Worm (Caenorhabditis elegans) whole organism, L3 larva: ENCODE data around the gene C14E2.5.

Source experiments
- ZK546.5 ChIP-seq: sonication (generic microtip); optimal IDR thresholded peaks from 2 replicates; lab custom pipeline; 2017; ENCODE audit warnings: missing biosample characterization, missing genetic modification characterization
- aly-2 ChIP-seq: fragments of 150-350 bp; optimal IDR thresholded peaks from 2 replicates; lab custom pipeline; 2014; ENCODE audit warnings: missing biosample characterization, missing genetic modification characterization
- ceh-16 ChIP-seq: sonication (generic microtip); optimal IDR thresholded peaks from 2 replicates; lab custom pipeline; 2017; ENCODE audit warnings: missing biosample characterization, missing genetic modification characterization
- ceh-28 ChIP-seq: fragments of 150-350 bp; optimal IDR thresholded peaks from 2 replicates; lab custom pipeline; 2014; ENCODE audit warnings: missing biosample characterization, missing genetic modification reagents, missing genetic modification characterization
- ceh-82 ChIP-seq: fragments of 150-350 bp; optimal IDR thresholded peaks from 2 replicates; lab custom pipeline; 2014; ENCODE audit warnings: missing biosample characterization, missing genetic modification characterization
- ceh-9 ChIP-seq: sonication (generic microtip); optimal IDR thresholded peaks from 2 replicates; lab custom pipeline; 2018; ENCODE audit warnings: missing biosample characterization, missing genetic modification characterization
- daf-12 ChIP-seq: fragments of 150-350 bp; optimal IDR thresholded peaks from 2 replicates; lab custom pipeline; 2014; ENCODE audit warnings: missing biosample characterization, missing genetic modification reagents, missing genetic modification characterization
- egl-5 ChIP-seq: fragments of 150-350 bp; optimal IDR thresholded peaks from 2 replicates; lab custom pipeline; 2017; ENCODE audit warnings: missing biosample characterization, missing genetic modification reagents, missing genetic modification characterization, inconsistent platforms
- elt-1 ChIP-seq: fragments of 150-350 bp; optimal IDR thresholded peaks from 2 replicates; lab custom pipeline; 2014; ENCODE audit warnings: missing biosample characterization, missing genetic modification characterization
- elt-3 ChIP-seq, 3 experiments: fragments of 150-350 bp in 1 of 3; sonication (generic microtip) in 2 of 3; optimal IDR thresholded peaks; 2 replicates in 2 of 3; 4 replicates in 1 of 3; lab custom pipeline; 2014 to 2017; ENCODE audit warnings: missing biosample characterization in 3 of 3, missing genetic modification characterization in 3 of 3
- eor-1 ChIP-seq, 2 experiments: fragments of 150-350 bp; optimal IDR thresholded peaks; 2 replicates each; lab custom pipeline; 2014 to 2018; ENCODE audit warnings: missing biosample characterization in 2 of 2, missing genetic modification characterization in 2 of 2
- fkh-10 ChIP-seq: sonication (generic microtip); optimal IDR thresholded peaks from 2 replicates; lab custom pipeline; 2017; ENCODE audit warnings: missing biosample characterization, missing genetic modification reagents, missing genetic modification characterization
- fkh-2 ChIP-seq: fragments of 150-350 bp; optimal IDR thresholded peaks from 2 replicates; lab custom pipeline; 2014; ENCODE audit warnings: missing biosample characterization, missing genetic modification reagents, missing genetic modification characterization
- fos-1 ChIP-seq: fragments of 150-350 bp; optimal IDR thresholded peaks from 2 replicates; lab custom pipeline; 2014; ENCODE audit warnings: missing biosample characterization, missing genetic modification characterization
- hmg-11 ChIP-seq: sonication (generic microtip); optimal IDR thresholded peaks from 2 replicates; lab custom pipeline; 2016; ENCODE audit warnings: missing genetic modification characterization, missing compliant biosample characterization
- lin-15B ChIP-seq: fragments of 150-350 bp; optimal IDR thresholded peaks from 2 replicates; lab custom pipeline; 2014; ENCODE audit warnings: missing biosample characterization, missing genetic modification characterization
- lin-39 ChIP-seq: fragments of 150-350 bp; optimal IDR thresholded peaks from 2 replicates; lab custom pipeline; 2018; ENCODE audit warnings: missing biosample characterization, missing genetic modification reagents, missing genetic modification characterization
- lsy-12 ChIP-seq: sonication (generic microtip); optimal IDR thresholded peaks from 2 replicates; lab custom pipeline; 2016; ENCODE audit warnings: mild to moderate bottlenecking, missing genetic modification characterization, missing compliant biosample characterization
- mdl-1 ChIP-seq: fragments of 150-350 bp; optimal IDR thresholded peaks from 2 replicates; lab custom pipeline; 2014; ENCODE audit warnings: missing biosample characterization, missing genetic modification characterization
- mml-1 ChIP-seq: fragments of 150-350 bp; sonication (generic microtip); optimal IDR thresholded peaks from 3 replicates; lab custom pipeline; 2014; ENCODE audit warnings: missing biosample characterization, missing genetic modification characterization
- nfya-1 ChIP-seq: sonication (generic microtip); optimal IDR thresholded peaks from 2 replicates; lab custom pipeline; 2017; ENCODE audit warnings: missing genetic modification characterization, mild to moderate bottlenecking, missing compliant biosample characterization, antibody characterized with exemption, moderate library complexity; ENCODE audit not compliant: insufficient read depth
- nhr-11 ChIP-seq: fragments of 150-350 bp; optimal IDR thresholded peaks from 2 replicates; lab custom pipeline; 2014; ENCODE audit warnings: missing biosample characterization, missing genetic modification characterization
- nhr-12 ChIP-seq: fragments of 150-350 bp; optimal IDR thresholded peaks from 2 replicates; lab custom pipeline; 2014; ENCODE audit warnings: missing biosample characterization, missing genetic modification characterization
- nhr-23 ChIP-seq: fragments of 150-350 bp; optimal IDR thresholded peaks from 2 replicates; lab custom pipeline; 2014; ENCODE audit warnings: missing biosample characterization, missing genetic modification reagents, missing genetic modification characterization
- nhr-237 ChIP-seq: fragments of 150-350 bp; optimal IDR thresholded peaks from 2 replicates; lab custom pipeline; 2014; ENCODE audit warnings: missing biosample characterization, missing genetic modification characterization
- nhr-25 ChIP-seq: sonication (generic microtip); optimal IDR thresholded peaks from 2 replicates; lab custom pipeline; 2017; ENCODE audit warnings: missing biosample characterization, missing genetic modification characterization
- nhr-28 ChIP-seq: fragments of 150-350 bp; optimal IDR thresholded peaks from 2 replicates; lab custom pipeline; 2014; ENCODE audit warnings: missing biosample characterization, missing genetic modification characterization
- nhr-43 ChIP-seq: sonication (generic microtip); optimal IDR thresholded peaks from 2 replicates; lab custom pipeline; 2016; ENCODE audit warnings: mild to moderate bottlenecking, missing genetic modification characterization, missing compliant biosample characterization; ENCODE audit not compliant: poor library complexity, severe bottlenecking
- nhr-67 ChIP-seq: fragments of 150-350 bp; optimal IDR thresholded peaks from 2 replicates; lab custom pipeline; 2014; ENCODE audit warnings: missing biosample characterization, missing genetic modification characterization
- nhr-77 ChIP-seq: fragments of 150-350 bp; optimal IDR thresholded peaks from 2 replicates; lab custom pipeline; 2014; ENCODE audit warnings: missing biosample characterization, missing genetic modification characterization
- pha-4 ChIP-seq: fragments of 150-350 bp; optimal IDR thresholded peaks from 2 replicates; lab custom pipeline; 2014; ENCODE audit warnings: missing biosample characterization, missing genetic modification reagents, missing genetic modification characterization
- pqm-1 ChIP-seq: fragments of 150-350 bp; optimal IDR thresholded peaks from 2 replicates; lab custom pipeline; 2017; ENCODE audit warnings: missing biosample characterization, missing genetic modification characterization, inconsistent platforms
- sea-2 ChIP-seq: fragments of 150-350 bp; sonication (generic microtip); optimal IDR thresholded peaks from 4 replicates; lab custom pipeline; 2014; ENCODE audit warnings: missing biosample characterization, missing genetic modification reagents, missing genetic modification characterization
- skn-1 ChIP-seq: fragments of 150-350 bp; optimal IDR thresholded peaks from 2 replicates; lab custom pipeline; 2014; ENCODE audit warnings: missing biosample characterization, missing genetic modification characterization
- snpc-4 ChIP-seq: fragments of 150-350 bp; optimal IDR thresholded peaks from 2 replicates; lab custom pipeline; 2014; ENCODE audit warnings: missing biosample characterization, missing genetic modification characterization
- tbx-2 ChIP-seq: sonication (generic microtip); optimal IDR thresholded peaks from 2 replicates; lab custom pipeline; 2016; ENCODE audit warnings: mild to moderate bottlenecking, missing genetic modification characterization, missing compliant biosample characterization
- unc-39 ChIP-seq: sonication (generic microtip); optimal IDR thresholded peaks from 4 replicates; lab custom pipeline; 2017; ENCODE audit warnings: missing biosample characterization, missing genetic modification characterization
- unc-62 ChIP-seq: fragments of 150-350 bp; sonication (generic microtip); optimal IDR thresholded peaks from 4 replicates; lab custom pipeline; 2014; ENCODE audit warnings: missing biosample characterization, missing genetic modification reagents, missing genetic modification characterization
- zag-1 ChIP-seq: fragments of 150-350 bp; optimal IDR thresholded peaks from 2 replicates; lab custom pipeline; 2014; ENCODE audit warnings: missing biosample characterization, missing genetic modification characterization
- ztf-11 ChIP-seq: fragments of 150-350 bp; optimal IDR thresholded peaks from 2 replicates; lab custom pipeline; 2014; ENCODE audit warnings: missing biosample characterization, missing genetic modification characterization
- ztf-4 ChIP-seq: fragments of 150-350 bp; optimal IDR thresholded peaks from 2 replicates; lab custom pipeline; 2014; ENCODE audit warnings: missing biosample characterization, missing genetic modification characterization

C14E2.5 gene

DNA sequence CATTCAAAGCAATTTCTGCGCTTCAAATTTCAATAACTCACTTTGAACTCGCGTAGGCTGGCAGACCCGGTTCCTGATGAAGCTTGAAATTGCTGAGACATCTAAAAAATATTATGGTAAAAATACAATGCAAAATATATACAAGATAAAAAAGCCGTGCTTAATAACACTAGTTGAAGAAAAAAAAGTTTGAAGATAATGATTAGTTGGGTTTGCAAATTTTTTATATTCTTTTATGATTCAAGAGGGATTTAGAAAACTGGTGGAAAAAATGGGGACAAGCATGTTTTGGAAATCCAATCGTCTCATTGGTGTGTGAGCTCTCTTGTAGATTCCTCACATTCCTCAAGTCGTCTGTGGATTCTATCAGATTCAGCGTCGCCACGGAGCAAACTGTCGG lies 27.5 kb upstream of the C14E2.5 start, which contains the start of gene ceh-21:
ceh-21 (minus strand) TSS at position 101 of the 400 bp plus-strand sequence.
- TF ChIP-seq elt-3 (tag; optimal IDR thresholded peaks at IDR 0.05; lab: Kevin White, UChicago) = no peak
- no peak for TF ChIP-seq zag-1 (tag; lab: Kevin White, UChicago)

DNA sequence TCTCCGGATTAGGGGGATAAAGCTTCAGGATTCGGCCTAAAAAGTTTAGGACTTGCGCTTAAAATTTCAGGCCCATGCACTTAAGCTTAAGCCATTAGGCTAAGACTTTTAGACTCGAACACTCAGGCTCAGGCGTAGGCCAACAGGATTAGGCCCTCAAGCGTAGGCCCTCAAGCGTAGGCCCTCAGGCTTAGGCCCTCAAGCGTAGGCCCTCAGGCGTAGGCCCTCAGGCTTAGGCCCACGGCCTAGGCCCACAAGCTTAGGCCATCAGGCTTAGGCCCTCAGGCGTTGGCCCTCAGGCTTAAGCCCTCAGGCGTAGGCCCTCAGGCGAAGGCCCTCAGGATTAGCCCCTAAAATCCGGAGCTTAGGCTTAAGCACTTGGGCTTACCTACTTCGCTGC lies 25.4 kb upstream of the C14E2.5 start:
- TF ChIP-seq aly-2 (tag; lab: Kevin White, UChicago) (no peak), nhr-12 (no peak), nhr-43 (tag; lab: Kevin White, UChicago) (no peak), lin-39 (no peak), fkh-10 (no peak), ceh-9 (tag; lab: Kevin White, UChicago) (no peak), elt-1 (no peak), nhr-11 (tag; lab: Kevin White, UChicago) (no peak), ceh-82 (no peak), nhr-28 (tag; lab: Kevin White, UChicago) (no peak), ceh-28 (no peak), egl-5 (tag; lab: Kevin White, UChicago) (no peak), ztf-4 (tag; lab: Kevin White, UChicago) (no peak), zag-1 (tag; lab: Kevin White, UChicago) (no peak), nhr-67 (tag; lab: Kevin White, UChicago) (no peak), unc-62 (GFP tag; lab: Kevin White, UChicago) (no peak), unc-39 (tag; lab: Kevin White, UChicago) (no peak), ZK546.5 (tag; lab: Kevin White, UChicago) (no peak), pha-4 (no peak)

DNA sequence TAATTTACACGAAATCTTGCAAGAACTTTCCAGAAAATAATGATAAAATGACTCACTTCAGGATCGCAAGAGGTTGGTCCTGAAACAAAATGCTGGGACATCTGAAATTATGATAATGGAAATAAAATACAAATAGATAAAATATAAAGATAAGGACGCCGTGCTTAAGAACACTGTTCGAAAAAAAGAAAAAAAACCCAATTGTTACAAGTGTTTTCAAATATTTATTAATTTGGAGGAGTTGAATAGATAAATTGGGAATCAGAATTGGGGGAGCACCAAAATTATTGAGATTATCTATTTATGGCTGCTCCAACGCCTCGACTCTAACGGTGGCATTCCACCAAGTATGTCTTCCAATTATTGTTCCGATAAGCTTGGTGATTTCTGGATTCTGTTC lies 23.4 kb upstream of the C14E2.5 start, which contains the start of gene ceh-41:
ceh-41 (minus strand) TSS at position 101 of the 400 bp plus-strand sequence.
- TF ChIP-seq elt-1 = no peak
- TF ChIP-seq skn-1 (tag; lab: Kevin White, UChicago) = no peak
- TF ChIP-seq ceh-28 = no peak
- TF ChIP-seq ceh-16 (tag; lab: Kevin White, UChicago) = no peak
- TF ChIP-seq daf-12 (tag; lab: Kevin White, UChicago) = no peak
- no peak for TF ChIP-seq aly-2 (tag; lab: Kevin White, UChicago)
- no peak for TF ChIP-seq hmg-11 (tag; lab: Kevin White, UChicago)

DNA sequence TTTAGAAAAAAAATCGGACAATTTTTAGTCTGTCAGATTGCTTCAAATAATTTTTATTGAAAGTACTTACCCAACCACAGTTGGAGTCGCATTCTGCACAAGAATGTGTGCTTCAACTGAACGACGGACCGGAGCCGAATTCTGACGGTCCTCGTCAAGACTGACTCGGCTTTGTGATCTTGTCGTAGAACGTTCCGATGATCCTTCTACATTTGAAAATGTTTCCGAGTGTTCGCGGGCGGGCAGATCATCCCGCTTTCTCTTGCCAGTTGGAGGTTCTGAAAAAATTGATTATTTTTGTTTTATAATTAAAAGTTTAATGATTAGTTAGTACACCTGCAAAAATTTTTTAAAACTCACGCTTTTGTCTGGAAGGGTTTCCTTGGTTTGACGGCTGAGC lies 22.5 kb upstream of the C14E2.5 start:
- TF ChIP-seq lin-39 (no peak), nhr-25 (tag; lab: Kevin White, UChicago) (no peak), nfya-1 (no peak), nhr-43 (tag; lab: Kevin White, UChicago) (no peak), ztf-11 (tag; lab: Kevin White, UChicago) (no peak), ztf-4 (tag; lab: Kevin White, UChicago) (no peak), fkh-2 (no peak), nhr-28 (tag; lab: Kevin White, UChicago) (no peak), nhr-67 (tag; lab: Kevin White, UChicago) (no peak), unc-62 (GFP tag; lab: Kevin White, UChicago) (no peak), fos-1 (tag; lab: Kevin White, UChicago) (no peak), sea-2 (GFP tag; lab: Kevin White, UChicago) (no peak), ceh-82 (no peak), fkh-10 (no peak), ceh-9 (tag; lab: Kevin White, UChicago) (no peak), skn-1 (tag; lab: Kevin White, UChicago) (no peak), ceh-16 (tag; lab: Kevin White, UChicago) (no peak), pqm-1 (tag; lab: Kevin White, UChicago) (no peak), nhr-11 (tag; lab: Kevin White, UChicago) (no peak)
- TF ChIP-seq, all 47 proteins: peak for 0

DNA sequence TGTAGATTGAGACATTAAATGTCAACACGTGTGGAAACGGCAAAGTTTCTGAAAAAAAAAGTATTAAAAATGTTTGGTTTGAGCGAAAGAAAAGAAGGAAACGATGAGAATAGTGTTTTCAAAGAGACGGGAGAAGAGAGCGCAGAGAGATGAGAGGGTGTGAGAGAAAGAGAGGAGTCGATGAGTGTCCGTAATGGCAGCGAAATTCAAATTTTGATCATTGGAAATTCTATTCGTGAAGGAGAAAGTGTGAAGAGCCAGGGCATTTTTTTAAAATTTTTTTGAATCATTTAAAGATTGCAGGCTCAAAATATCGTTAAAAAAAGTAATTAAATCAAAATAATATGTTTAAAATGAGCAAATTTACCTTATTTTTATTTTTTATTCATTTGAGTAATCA lies 20.4 kb upstream of the C14E2.5 start, which contains the start of gene T26C11.4:
T26C11.4 (minus strand) TSS at position 54 of the 400 bp plus-strand sequence.
- no peak for TF ChIP-seq nhr-25 (tag; lab: Kevin White, UChicago)
- TF ChIP-seq ztf-11 (tag; lab: Kevin White, UChicago) = no peak
- no peak for TF ChIP-seq eor-1 (tag; optimal IDR thresholded peaks at IDR 0.05; lab: Kevin White, UChicago)
- TF ChIP-seq tbx-2 (tag; lab: Kevin White, UChicago) = no peak
- TF ChIP-seq mml-1 (tag; lab: Kevin White, UChicago) = no peak
- TF ChIP-seq ceh-82 = no peak
- TF ChIP-seq elt-1 = no peak
- peak; percentile 53 for TF ChIP-seq hmg-11 (tag; lab: Kevin White, UChicago)
- TF ChIP-seq lin-39 = peak; percentile 29
- TF ChIP-seq mdl-1 (tag; lab: Kevin White, UChicago) = no peak
- TF ChIP-seq pha-4 = peak; percentile 49
- no peak for TF ChIP-seq nhr-77 (tag; lab: Kevin White, UChicago)
- TF ChIP-seq unc-62 (GFP tag; lab: Kevin White, UChicago) = no peak
- TF ChIP-seq zag-1 (tag; lab: Kevin White, UChicago) = no peak
- peak; percentile 9 for TF ChIP-seq nhr-23
- TF ChIP-seq skn-1 (tag; lab: Kevin White, UChicago) = peak; percentile 23
- TF ChIP-seq lsy-12 (tag; lab: Kevin White, UChicago) = no peak
- no peak for TF ChIP-seq ceh-28
- TF ChIP-seq nhr-237 (tag; lab: Kevin White, UChicago) = no peak
- TF ChIP-seq sea-2 (GFP tag; lab: Kevin White, UChicago) = no peak
- TF ChIP-seq pqm-1 (tag; lab: Kevin White, UChicago) = no peak
- no peak for TF ChIP-seq snpc-4 (tag; lab: Kevin White, UChicago)
- TF ChIP-seq nfya-1 = peak; percentile 30
- no peak for TF ChIP-seq nhr-12
- peak; percentile 18 for TF ChIP-seq lin-15B (tag; lab: Kevin White, UChicago)
